Worm (Caenorhabditis elegans): ENCODE data around the gene col-88.

ce11 chrIII:38117-38516 is 2.7 kb upstream of the col-88 start, which contains the start of gene clp-10:
- TF ChIP-seq hmg-4 (GFP tag; optimal IDR thresholded peaks at IDR 0.05) (no peak), scrt-1 (GFP tag; IDR thresholded peaks at IDR 0.05) (no peak), ama-1 (optimal IDR thresholded peaks at IDR 0.05) (no peak), flt-1 (GFP tag; IDR thresholded peaks at IDR 0.05) (no peak), F13C5.2 (tag; optimal IDR thresholded peaks at IDR 0.05) (no peak), tbx-11 (GFP tag; IDR thresholded peaks at IDR 0.05) (no peak), hnd-1 (tag; optimal IDR thresholded peaks at IDR 0.05) (no peak), hmbx-1 (tag; optimal IDR thresholded peaks at IDR 0.05) (no peak), tbx-37 (GFP tag; conservative IDR thresholded peaks at IDR 0.05) (no peak), tra-4 (tag; optimal IDR thresholded peaks at IDR 0.05) (no peak), sea-1 (GFP tag; conservative IDR thresholded peaks at IDR 0.05) (no peak)

Data from whole organism, early embryonic.